Worm (Caenorhabditis elegans): ENCODE measurements around the gene R08C7.4.

R08C7.4 gene

DNA sequence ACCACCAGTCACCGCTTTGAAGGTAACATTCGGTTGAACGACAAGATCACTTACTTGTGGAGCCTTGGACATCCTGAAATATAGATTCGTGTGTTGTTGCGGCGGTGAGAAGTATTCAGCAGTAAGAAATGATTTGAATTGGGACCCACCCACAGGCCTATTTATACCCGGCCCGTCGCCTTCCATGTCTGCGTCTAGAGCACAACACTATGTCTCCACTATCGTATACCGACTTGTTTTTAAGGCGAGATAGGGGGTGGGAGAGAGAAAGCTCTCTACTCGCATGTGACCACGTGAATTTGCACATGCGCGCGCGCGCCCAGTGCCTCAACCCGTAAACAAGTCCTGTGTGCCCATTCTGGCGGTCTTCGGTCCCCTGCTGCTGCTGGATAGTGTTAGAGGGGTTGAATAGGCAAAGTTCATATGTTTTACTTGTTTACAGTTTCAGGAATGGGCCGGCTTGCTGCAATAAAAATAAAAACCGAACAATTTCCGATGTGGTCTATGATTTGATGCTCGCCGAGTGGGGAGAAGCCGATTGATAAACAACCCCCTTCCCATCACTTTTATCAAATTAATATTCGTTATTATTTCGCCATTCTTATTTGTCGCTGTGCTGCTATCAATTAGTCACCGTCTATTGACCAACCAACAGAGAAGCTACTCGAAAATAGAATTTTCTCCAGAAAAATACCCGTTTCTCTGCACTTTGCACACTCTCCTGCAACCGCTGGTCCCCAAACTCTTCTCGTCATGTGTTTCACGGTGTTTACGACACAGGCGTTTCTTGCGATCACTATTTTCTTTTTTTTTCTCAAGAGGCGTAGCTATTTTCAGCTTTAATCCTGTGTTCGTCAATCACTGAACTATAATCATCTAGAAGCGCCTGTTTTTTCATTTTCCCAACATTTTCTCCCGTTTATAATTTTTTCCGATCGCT is 35.2 kb downstream of the R08C7.4 start (continued):
- TF ChIP-seq spr-3 (GFP tag; optimal IDR thresholded peaks at IDR 0.05), result peak; percentile 42
- TF ChIP-seq egl-27 (tag; optimal IDR thresholded peaks at IDR 0.05), result no peak
- peak; percentile 49 for TF ChIP-seq mes-2 (tag; optimal IDR thresholded peaks at IDR 0.05; ENCODE audit: poor library complexity, severe bottlenecking)
- no peak for TF ChIP-seq daf-12 (tag; optimal IDR thresholded peaks at IDR 0.05)
- peak; percentile 13 for TF ChIP-seq nhr-28 (tag; optimal IDR thresholded peaks at IDR 0.05)
- peak; percentile 36 for TF ChIP-seq duxl-1 (tag; optimal IDR thresholded peaks at IDR 0.05; ENCODE audit: poor library complexity)
- TF ChIP-seq dpl-1 (GFP tag; optimal IDR thresholded peaks at IDR 0.05), result peak; percentile 25
- no peak for TF ChIP-seq lin-13 (GFP tag; optimal IDR thresholded peaks at IDR 0.05)
- TF ChIP-seq F44E2.7 (GFP tag; IDR thresholded peaks at IDR 0.05), result no peak
- TF ChIP-seq nhr-77 (tag; optimal IDR thresholded peaks at IDR 0.05), result no peak
- TF ChIP-seq ctbp-1 (GFP tag; IDR thresholded peaks at IDR 0.05), result no peak; the same call in none of the 2 replicates
- peak; percentile 66 for TF ChIP-seq lim-7 (GFP tag; IDR thresholded peaks at IDR 0.05)
- TF ChIP-seq snpc-1.2 (GFP tag; IDR thresholded peaks at IDR 0.05), result no peak
- no peak; the same call in none of the 2 replicates for TF ChIP-seq lin-38 (GFP tag; IDR thresholded peaks at IDR 0.05)
- peak; percentile 71 for TF ChIP-seq nhr-25 (tag; optimal IDR thresholded peaks at IDR 0.05; ENCODE audit: borderline replicate concordance, insufficient read depth)
- peak; percentile 51 for TF ChIP-seq nhr-102 (tag; optimal IDR thresholded peaks at IDR 0.05)
- TF ChIP-seq set-16 (GFP tag; IDR thresholded peaks at IDR 0.05), result peak; percentile 77
- peak; percentile 97 for TF ChIP-seq hlh-30 (tag; optimal IDR thresholded peaks at IDR 0.05; ENCODE audit: insufficient read depth)
- no peak for TF ChIP-seq nhr-76 (tag; optimal IDR thresholded peaks at IDR 0.05)
- no peak for TF ChIP-seq lin-39 (tag; optimal IDR thresholded peaks at IDR 0.05)
- TF ChIP-seq ces-1 (GFP tag; optimal IDR thresholded peaks at IDR 0.05), result no peak
- no peak for TF ChIP-seq F10B5.3 (tag; optimal IDR thresholded peaks at IDR 0.05)
- peak; percentile 1 to 71 for TF ChIP-seq hif-1 (tag; optimal IDR thresholded peaks at IDR 0.05)
- TF ChIP-seq hlh-11 (tag; optimal IDR thresholded peaks at IDR 0.05), result peak; percentile 86
- TF ChIP-seq ama-1 (optimal IDR thresholded peaks at IDR 0.05), result no peak
- TF ChIP-seq gei-8 (GFP tag; optimal IDR thresholded peaks at IDR 0.05), result no peak
- peak; percentile 75 for TF ChIP-seq dve-1 (tag; optimal IDR thresholded peaks at IDR 0.05; ENCODE audit: insufficient read depth)
- peak; percentile 65 for TF ChIP-seq tra-1 (GFP tag; IDR thresholded peaks at IDR 0.05)
- TF ChIP-seq nhr-237 (tag; optimal IDR thresholded peaks at IDR 0.05), result no peak
- TF ChIP-seq unc-62 (GFP tag; optimal IDR thresholded peaks at IDR 0.05 in 1 of 2), result peak in 1 of 2 experiments; percentile 67
- TF ChIP-seq unc-62 (tag; optimal IDR thresholded peaks at IDR 0.05), result no peak
- TF ChIP-seq ztf-7 (tag; optimal IDR thresholded peaks at IDR 0.05), result no peak
- TF ChIP-seq ceh-44 (GFP tag; IDR thresholded peaks at IDR 0.05), result no peak
- no peak for TF ChIP-seq nhr-41 (GFP tag; IDR thresholded peaks at IDR 0.05)
- no peak for TF ChIP-seq lin-15B (tag; optimal IDR thresholded peaks at IDR 0.05)
- 0 out of 2 replicates have a peak, but pooled peaks have one; percentile 14 for TF ChIP-seq nhr-42 (GFP tag; IDR thresholded peaks at IDR 0.05)
- TF ChIP-seq nhr-11 (tag; optimal IDR thresholded peaks at IDR 0.05), result peak; percentile 70
- TF ChIP-seq Y105C5A.15 (GFP tag; IDR thresholded peaks at IDR 0.05), result peak; percentile 20; the same call in 1 of the 2 replicates
- TF ChIP-seq mdt-29 (GFP tag; IDR thresholded peaks at IDR 0.05), result no peak; the same call in 1 of the 2 replicates
- no peak for TF ChIP-seq skn-1 (tag; optimal IDR thresholded peaks at IDR 0.05)
- TF ChIP-seq dmd-9 (GFP tag; IDR thresholded peaks at IDR 0.05), result no peak
- peak; percentile 58 for TF ChIP-seq mep-1 (tag; optimal IDR thresholded peaks at IDR 0.05)
- no peak for TF ChIP-seq fos-1 (tag; optimal IDR thresholded peaks at IDR 0.05)
- TF ChIP-seq daf-8 (GFP tag; IDR thresholded peaks at IDR 0.05), result no peak
- no peak for TF ChIP-seq Y75B8A.6 (GFP tag; IDR thresholded peaks at IDR 0.05)
- peak; percentile 18 for TF ChIP-seq F37D6.2 (tag; optimal IDR thresholded peaks at IDR 0.05)
- no peak for TF ChIP-seq zfp-2 (tag; optimal IDR thresholded peaks at IDR 0.05)
- TF ChIP-seq nhr-48 (tag; optimal IDR thresholded peaks at IDR 0.05), result no peak
- TF ChIP-seq unc-39 (tag; optimal IDR thresholded peaks at IDR 0.05), result no peak

Data from whole organism, L4 larva.